Fruit fly (Drosophila melanogaster): ENCODE data around the gene CG4025.

DNA sequence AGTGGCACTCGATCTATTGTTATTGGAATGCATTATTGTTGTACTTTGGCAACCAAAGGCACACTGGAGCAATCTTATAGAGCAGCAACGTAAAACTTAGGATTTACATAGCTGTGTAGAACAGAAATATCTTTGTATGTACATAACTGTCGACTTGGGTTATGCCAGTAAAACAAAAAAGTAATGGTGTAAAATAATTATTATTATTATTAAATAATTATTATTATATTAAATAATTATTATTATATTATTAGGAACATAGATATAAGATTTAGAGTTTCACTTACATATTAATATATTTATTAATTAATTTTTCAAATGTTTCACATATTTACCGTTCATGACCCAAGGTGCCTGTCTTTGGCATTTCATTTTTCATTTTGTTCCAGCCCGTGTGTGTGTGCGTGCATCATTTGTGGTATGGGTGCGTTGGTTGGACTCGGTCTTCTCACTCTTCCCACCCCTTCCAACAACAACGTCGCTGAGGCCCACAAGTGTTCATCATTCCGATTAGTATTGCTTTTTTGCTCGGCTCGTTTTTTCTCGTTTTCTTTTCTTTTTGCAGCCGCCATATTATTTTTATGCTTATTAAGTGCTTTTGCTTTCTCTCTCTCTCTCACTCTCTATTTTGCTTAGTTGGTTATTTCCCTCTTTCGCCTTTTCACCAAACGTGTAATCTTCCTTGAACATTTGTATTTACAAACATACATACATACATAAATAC, 47.4 kb downstream of the CG4025 start:
- TF ChIP-seq CG7045 (GFP tag; optimal IDR thresholded peaks at IDR 0.05) (peak; percentile 94), CG12768 (GFP tag; optimal IDR thresholded peaks at IDR 0.05) (peak; percentile 82), CG33017 (tag; optimal IDR thresholded peaks at IDR 0.05) (peak; percentile 90), kay (GFP tag; ENCODE audit: borderline replicate concordance) (peak; percentile 78), ovo (GFP tag; optimal IDR thresholded peaks at IDR 0.05) (peak; percentile 53), CG14711 (tag; optimal IDR thresholded peaks at IDR 0.05) (peak; percentile 82), pad (GFP tag; optimal IDR thresholded peaks at IDR 0.05) (peak; percentile 72)
